Worm (Caenorhabditis elegans) whole organism, L1 larva: ENCODE data around the gene nhr-118.

ENCODE experiments used
- fos-1 ChIP-seq: fragments of 150-350 bp; optimal IDR thresholded peaks from 2 replicates; lab custom pipeline; 2014; ENCODE audit warnings: missing biosample characterization, missing genetic modification characterization
- lir-3 ChIP-seq: sonication (generic microtip); optimal IDR thresholded peaks from 2 replicates; lab custom pipeline; 2016; ENCODE audit warnings: mild to moderate bottlenecking, missing genetic modification characterization, moderate library complexity, missing compliant biosample characterization; ENCODE audit not compliant: poor library complexity
- nhr-237 ChIP-seq: fragments of 150-350 bp; optimal IDR thresholded peaks from 2 replicates; lab custom pipeline; 2014; ENCODE audit warnings: missing biosample characterization, missing genetic modification characterization

ce11 chrV:4387916-4388315, 19.7 kb upstream of the nhr-118 start:
- no peak for TF ChIP-seq fos-1 (tag; lab: Kevin White, UChicago)
- TF ChIP-seq nhr-237, result no peak
- TF ChIP-seq lir-3 (tag; lab: Kevin White, UChicago), result no peak
